In the genomic region with DNA sequence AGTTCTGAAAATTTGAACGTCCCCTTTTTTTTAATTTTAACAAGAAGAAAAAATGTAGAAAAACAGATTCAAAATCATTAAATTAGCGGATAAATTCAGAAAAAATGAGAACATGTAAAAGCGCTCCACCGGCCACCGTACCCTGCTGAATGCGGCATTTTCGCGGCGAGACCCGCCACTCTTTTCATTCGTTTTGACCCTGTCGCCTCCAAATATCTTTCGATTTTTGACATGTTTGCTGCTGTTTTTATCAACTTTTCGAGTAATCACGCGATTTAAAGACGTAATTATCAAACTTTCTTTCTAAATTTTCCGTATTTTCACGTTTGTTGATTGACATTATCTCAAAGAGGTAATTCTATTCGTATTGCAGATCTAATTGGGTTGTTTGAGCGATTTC, we compare ENCODE assay signal across 2 worm cellular contexts.
TF ChIP-seq lines count a peak whose summit lies in the region.

A gene (plus strand): TSS at position 374 of the 400 bp plus-strand sequence.

TF ChIP-seq in whole organism, L1 larva, 84 proteins besides CTCF, POLR2A, EP300 and RAD21 (continued from another document):
- TF ChIP-seq xbp-1 (tag; optimal IDR thresholded peaks at IDR 0.05; lab: Kevin White, UChicago) (peak; percentile 63), skn-1 (tag; optimal IDR thresholded peaks at IDR 0.05; lab: Kevin White, UChicago) (peak; percentile 85), lin-14 (GFP tag; optimal IDR thresholded peaks at IDR 0.05; lab: Kevin White, UChicago) (peak; percentile 85), lin-35 (GFP tag; optimal IDR thresholded peaks at IDR 0.05; lab: Kevin White, UChicago) (peak; percentile 83), tbx-2 (tag; optimal IDR thresholded peaks at IDR 0.05; lab: Kevin White, UChicago) (peak; percentile 60), sox-4 (tag; optimal IDR thresholded peaks at IDR 0.05; lab: Kevin White, UChicago) (no peak), snpc-4 (tag; optimal IDR thresholded peaks at IDR 0.05; lab: Kevin White, UChicago) (no peak), fkh-8 (tag; optimal IDR thresholded peaks at IDR 0.05; lab: Kevin White, UChicago) (peak; percentile 77), zip-4 (GFP tag; optimal IDR thresholded peaks at IDR 0.05; lab: Kevin White, UChicago) (no peak)
TF ChIP-seq in whole organism, L1 larva: peak in this region for 40.

TF ChIP-seq in whole organism, young adult, 124 proteins besides CTCF, POLR2A, EP300 and RAD21 (continued from another document):
- TF ChIP-seq hmg-1.2 (GFP tag; IDR thresholded peaks at IDR 0.05; lab: Robert Waterston, UW) = peak; percentile 47; the same call in 1 of the 2 replicates
- no peak for TF ChIP-seq ceh-79 (tag; optimal IDR thresholded peaks at IDR 0.05; lab: Kevin White, UChicago)
- no peak for TF ChIP-seq aptf-2 (GFP tag; conservative IDR thresholded peaks at IDR 0.05; lab: Robert Waterston, UW)
- TF ChIP-seq attf-3 (GFP tag; conservative IDR thresholded peaks at IDR 0.05; lab: Robert Waterston, UW) = peak; percentile 40; the same call in 1 of the 2 replicates
- TF ChIP-seq snpc-1.1 (tag; optimal IDR thresholded peaks at IDR 0.05; lab: Kevin White, UChicago; ENCODE audit: insufficient read depth) = peak; percentile 27
- TF ChIP-seq die-1 (tag; optimal IDR thresholded peaks at IDR 0.05; lab: Kevin White, UChicago) = no peak
- TF ChIP-seq let-607 (tag; optimal IDR thresholded peaks at IDR 0.05; lab: Kevin White, UChicago) = peak; percentile 59 to 76
- TF ChIP-seq F23B12.7 (tag; optimal IDR thresholded peaks at IDR 0.05; lab: Kevin White, UChicago; ENCODE audit: insufficient read depth) = peak; percentile 71
- no peak for TF ChIP-seq F10E7.11 (tag; optimal IDR thresholded peaks at IDR 0.05; lab: Kevin White, UChicago)
- peak; percentile 43 for TF ChIP-seq snpc-3.4 (tag; optimal IDR thresholded peaks at IDR 0.05; lab: Kevin White, UChicago)
- no peak for TF ChIP-seq ztf-28 (GFP tag; IDR thresholded peaks at IDR 0.05; lab: Robert Waterston, UW)
- no peak for TF ChIP-seq K11D2.4 (GFP tag; IDR thresholded peaks at IDR 0.05; lab: Robert Waterston, UW)
- TF ChIP-seq lin-54 (GFP tag; optimal IDR thresholded peaks at IDR 0.05; lab: Kevin White, UChicago) = peak; percentile 61
- TF ChIP-seq ceh-100 (GFP tag; IDR thresholded peaks at IDR 0.05; lab: Robert Waterston, UW) = 0 out of 2 replicates have a peak, but pooled peaks have one; percentile 16
TF ChIP-seq in whole organism, young adult: peak in this region for 41.
